Fruit fly (Drosophila melanogaster) Kc167 (cell line): ENCODE results near the gene mthl15.

Experiments
- Myc ChIP-seq: fragments of >200 bp; optimal IDR thresholded peaks from 2 replicates; lab custom pipeline; 2017; ENCODE audit warnings: missing external identifiers
- psq ChIP-seq: fragments of >200 bp; optimal IDR thresholded peaks from 2 replicates; lab custom pipeline; 2017; ENCODE audit warnings: missing external identifiers

dm6 chr2L:10263830-10264634 is 25.9 kb upstream of the mthl15 start, which contains the start of gene REPTOR-BP:
- TF ChIP-seq Myc (lab: Kevin White, UChicago) = no peak
- TF ChIP-seq psq (lab: Kevin White, UChicago) = no peak
